Fruit fly (Drosophila melanogaster): ENCODE data around the gene CG13607.

The CG13607 gene

DNA sequence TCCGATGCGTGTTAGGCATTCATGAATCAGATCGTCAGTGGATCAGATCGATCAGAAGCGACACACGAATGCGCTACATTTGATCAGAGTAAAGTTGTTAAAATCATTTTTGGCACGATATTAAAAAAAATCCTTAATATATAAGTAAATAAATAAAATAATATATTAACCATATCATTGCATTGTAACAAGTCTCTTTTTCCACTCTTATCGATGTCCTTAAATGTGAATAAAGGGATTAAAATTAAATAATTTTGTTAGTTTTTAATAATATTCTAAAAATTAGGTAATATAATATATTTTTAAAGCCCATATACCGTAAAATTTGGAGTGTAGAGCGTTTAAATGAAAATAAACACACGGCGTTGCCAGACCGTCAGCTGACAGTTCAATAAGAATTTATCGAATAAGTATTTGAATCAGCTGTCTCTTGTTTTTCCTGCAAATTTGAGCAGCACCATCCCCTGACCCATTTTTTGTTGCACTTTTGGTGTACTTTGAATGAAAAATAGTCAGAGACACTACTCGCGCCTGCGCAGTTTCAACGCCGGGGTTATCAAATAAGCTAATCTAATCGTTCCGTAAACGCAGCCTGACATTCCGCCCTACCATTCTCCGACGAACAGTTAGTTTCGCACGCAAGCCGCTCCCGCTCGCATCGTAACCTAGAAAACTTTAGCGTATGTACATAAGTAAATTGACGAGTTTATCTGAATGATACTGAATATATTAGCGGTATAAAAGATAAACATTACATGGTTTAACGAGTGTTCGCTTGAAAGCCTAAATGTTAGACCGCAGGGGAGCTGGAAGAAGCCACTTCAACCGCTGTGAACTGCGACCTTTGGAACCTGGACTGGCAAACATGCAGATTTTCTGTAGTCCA lies 36.0 kb upstream of the CG13607 start, which contains the start of the genes p38a and CG6178 (continued):
- TF ChIP-seq az2 (GFP tag; optimal IDR thresholded peaks at IDR 0.05) (peak; percentile 93), D19A (tag; optimal IDR thresholded peaks at IDR 0.05) (peak; percentile 98), Ada2b (GFP tag; IDR thresholded peaks at IDR 0.05) (peak; percentile 95), pb (GFP tag; optimal IDR thresholded peaks at IDR 0.05) (no peak), CG16779 (GFP tag; IDR thresholded peaks at IDR 0.05) (peak; percentile 79), CG4730 (GFP tag; IDR thresholded peaks at IDR 0.05) (peak; percentile 96), CG12219 (GFP tag; optimal IDR thresholded peaks at IDR 0.05) (peak; percentile 84), toy (GFP tag; IDR thresholded peaks at IDR 0.05) (peak; percentile 82), CG6175 (GFP tag; IDR thresholded peaks at IDR 0.05) (peak; percentile 91), CG32772 (GFP tag; IDR thresholded peaks at IDR 0.05) (peak; percentile 97), Dip2 (GFP tag; IDR thresholded peaks at IDR 0.05) (peak; percentile 56), psq (GFP tag; optimal IDR thresholded peaks at IDR 0.05) (peak; percentile 90), HmgZ (tag; optimal IDR thresholded peaks at IDR 0.05) (peak; percentile 91), CG8281 (tag; optimal IDR thresholded peaks at IDR 0.05) (peak; percentile 88), sd (tag; optimal IDR thresholded peaks at IDR 0.05) (peak; percentile 92), CG17802 (tag; optimal IDR thresholded peaks at IDR 0.05) (peak; percentile 76), Poxn (GFP tag; IDR thresholded peaks at IDR 0.05) (peak; percentile 88), trh (GFP tag; optimal IDR thresholded peaks at IDR 0.05) (peak; percentile 84), CG14667 (GFP tag; IDR thresholded peaks at IDR 0.05) (peak; percentile 96), CG33213 (GFP tag; optimal IDR thresholded peaks at IDR 0.05) (peak; percentile 14), CG5245 (GFP tag; optimal IDR thresholded peaks at IDR 0.05) (peak; percentile 82), CoRest (tag; optimal IDR thresholded peaks at IDR 0.05) (peak; percentile 99), CG1647 (GFP tag; optimal IDR thresholded peaks at IDR 0.05) (peak; percentile 24), CG11696 (GFP tag; IDR thresholded peaks at IDR 0.05) (peak; percentile 81), yki (optimal IDR thresholded peaks at IDR 0.05) (no peak), gt (GFP tag; IDR thresholded peaks at IDR 0.05) (peak; percentile 86), B-H1 (GFP tag; IDR thresholded peaks at IDR 0.05) (peak; percentile 95), ftz-f1 (GFP tag; optimal IDR thresholded peaks at IDR 0.05) (no peak), CG8290 (GFP tag; optimal IDR thresholded peaks at IDR 0.05) (peak; percentile 50), CG8290 (tag; optimal IDR thresholded peaks at IDR 0.05) (no peak), lab (GFP tag; optimal IDR thresholded peaks at IDR 0.05) (peak; percentile 98), Opbp (GFP tag; IDR thresholded peaks at IDR 0.05; ENCODE audit: partially characterized antibody) (no peak), grn (GFP tag; optimal IDR thresholded peaks at IDR 0.05) (peak; percentile 84), jigr1 (GFP tag; IDR thresholded peaks at IDR 0.05) (peak; percentile 91; the same call in 2 of the 3 replicates), odd (GFP tag; optimal IDR thresholded peaks at IDR 0.05) (peak; percentile 96), chif (GFP tag; optimal IDR thresholded peaks at IDR 0.05) (peak in 1 of 2 experiments; percentile 27), CG1024 (GFP tag; IDR thresholded peaks at IDR 0.05) (peak; percentile 83), CG33557 (GFP tag; optimal IDR thresholded peaks at IDR 0.05) (peak; percentile 84), Awh (GFP tag; IDR thresholded peaks at IDR 0.05) (peak; percentile 96), ato (GFP tag; IDR thresholded peaks at IDR 0.05; ENCODE audit: partially characterized antibody) (no peak), Gug (GFP tag; IDR thresholded peaks at IDR 0.05) (peak; percentile 95), CG4820 (GFP tag; optimal IDR thresholded peaks at IDR 0.05) (peak; percentile 91), C15 (GFP tag; IDR thresholded peaks at IDR 0.05) (peak; percentile 95), CG4360 (GFP tag; IDR thresholded peaks at IDR 0.05) (peak; percentile 54), Dref (GFP tag; IDR thresholded peaks at IDR 0.05) (peak; percentile 63), CG9437 (GFP tag; optimal IDR thresholded peaks at IDR 0.05) (peak; percentile 96), Sox102F (GFP tag; optimal IDR thresholded peaks at IDR 0.05) (peak; percentile 99), pzg (GFP tag; optimal IDR thresholded peaks at IDR 0.05) (peak; percentile 52), CG3995 (GFP tag; optimal IDR thresholded peaks at IDR 0.05) (peak; percentile 39), br (optimal IDR thresholded peaks at IDR 0.05) (no peak), MESR4 (GFP tag; optimal IDR thresholded peaks at IDR 0.05) (peak; percentile 5)
